Worm (Caenorhabditis elegans) whole organism, midembryonic: ENCODE results near the gene C02H6.3.

Experiments used
- T22C8.4 ChIP-seq: fragments of 200-800 bp; sonication (Bioruptor generic); IDR thresholded peaks from 2 replicates; pipeline ENCODE4 v1.3.6; 2022; ENCODE audit warnings: missing genetic modification characterization, missing compliant biosample characterization
- cog-1 ChIP-seq: sonication (generic microtip); optimal IDR thresholded peaks from 2 replicates; lab custom pipeline; 2016; ENCODE audit warnings: missing genetic modification characterization, missing compliant biosample characterization
- flt-1 ChIP-seq: fragments of 200-800 bp; sonication (Bioruptor generic); IDR thresholded peaks from 2 replicates; pipeline ENCODE4 v1.3.6; 2022; ENCODE audit warnings: missing genetic modification characterization, missing compliant biosample characterization
- klf-2 ChIP-seq: fragments of 200-800 bp; sonication (Bioruptor generic); conservative IDR thresholded peaks from 2 replicates; pipeline ENCODE4 v1.3.6; 2022; ENCODE audit warnings: missing genetic modification reagents, missing genetic modification characterization, missing compliant biosample characterization
- med-1 ChIP-seq: sonication (generic microtip); optimal IDR thresholded peaks from 2 replicates; lab custom pipeline; 2017; ENCODE audit warnings: missing genetic modification characterization, mild to moderate bottlenecking, missing compliant biosample characterization, antibody characterized with exemption, missing genetic modification reagents; ENCODE audit not compliant: insufficient read depth
- ref-1 ChIP-seq: fragments of 200-800 bp; sonication (Bioruptor generic); conservative IDR thresholded peaks from 2 replicates; pipeline ENCODE4 v1.3.6; 2022; ENCODE audit warnings: missing genetic modification reagents, missing genetic modification characterization, missing compliant biosample characterization
- tab-1 ChIP-seq: fragments of 200-800 bp; sonication (Bioruptor generic); IDR thresholded peaks from 2 replicates; pipeline ENCODE4 v1.3.6; 2022; ENCODE audit warnings: missing genetic modification characterization, missing compliant biosample characterization
- ztf-23 ChIP-seq: fragments of 200-800 bp; sonication (Bioruptor generic); IDR thresholded peaks from 2 replicates; pipeline ENCODE4 v1.3.6; 2022; ENCODE audit warnings: missing genetic modification reagents, missing genetic modification characterization, missing compliant biosample characterization
- ztf-29 ChIP-seq: fragments of 200-800 bp; sonication (Bioruptor generic); IDR thresholded peaks from 2 replicates; pipeline ENCODE4 v1.3.6; 2022; ENCODE audit warnings: missing genetic modification reagents, missing genetic modification characterization, missing compliant biosample characterization

The C02H6.3 gene

DNA sequence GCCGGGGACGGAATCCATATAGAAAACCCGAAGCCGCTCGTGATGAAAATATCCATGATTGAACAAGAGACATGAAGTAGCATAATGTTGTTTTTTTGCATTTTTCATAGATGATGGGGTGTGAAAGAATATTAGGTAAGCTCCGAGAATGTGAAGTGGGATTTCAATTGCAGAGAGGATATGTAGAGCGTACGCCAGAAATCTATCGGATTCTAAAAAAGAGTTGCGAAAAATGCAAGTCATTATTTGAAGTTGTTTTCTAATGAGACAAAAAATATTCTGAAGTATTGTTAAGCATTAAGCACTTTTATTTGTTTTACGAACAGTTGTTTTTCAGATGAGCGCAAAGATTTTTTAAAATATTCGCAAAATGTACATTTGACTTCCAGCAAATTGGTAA, 36.7 kb upstream of the C02H6.3 start, which contains the start of gene F18E3.10:
Gene F18E3.10 (minus strand): TSS at position 101 of the 400 bp plus-strand sequence.
- TF ChIP-seq T22C8.4 (GFP tag; lab: Robert Waterston, UW) (no peak), cog-1 (tag; lab: Kevin White, UChicago) (no peak), ztf-29 (no peak), flt-1 (GFP tag; lab: Robert Waterston, UW) (no peak), tab-1 (no peak), ztf-23 (no peak), ref-1 (GFP tag; lab: Robert Waterston, UW) (no peak), klf-2 (GFP tag; lab: Robert Waterston, UW) (no peak), med-1 (GFP tag; lab: Kevin White, UChicago) (no peak)

DNA sequence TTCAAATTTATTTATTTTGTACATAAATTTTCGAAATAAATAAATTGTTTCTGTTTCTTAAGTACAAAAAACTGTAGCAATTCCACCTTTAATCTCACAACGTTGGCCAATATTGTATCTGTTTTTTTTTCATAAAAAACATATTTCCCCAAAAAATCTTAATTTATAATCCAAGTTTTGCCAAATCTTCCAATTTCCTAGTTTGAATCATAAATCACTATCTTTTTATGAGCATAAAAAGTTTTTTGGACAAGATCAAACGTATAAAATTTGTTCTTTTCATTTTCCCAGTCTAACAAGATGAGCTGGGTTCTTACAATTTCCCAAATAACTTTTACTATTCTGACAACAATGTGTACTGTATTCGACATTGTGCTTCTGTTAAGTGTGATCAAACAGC, 32.5 kb upstream of the C02H6.3 start, which contains the start of gene srxa-4:
Gene srxa-4 (plus strand): TSS at position 301 of the 400 bp plus-strand sequence.
- TF ChIP-seq tab-1 (no peak), klf-2 (GFP tag; lab: Robert Waterston, UW) (no peak), med-1 (GFP tag; lab: Kevin White, UChicago) (no peak), ztf-29 (no peak), ref-1 (GFP tag; lab: Robert Waterston, UW) (no peak), T22C8.4 (GFP tag; lab: Robert Waterston, UW) (no peak), ztf-23 (no peak), flt-1 (GFP tag; lab: Robert Waterston, UW) (no peak), cog-1 (tag; lab: Kevin White, UChicago) (no peak)

DNA sequence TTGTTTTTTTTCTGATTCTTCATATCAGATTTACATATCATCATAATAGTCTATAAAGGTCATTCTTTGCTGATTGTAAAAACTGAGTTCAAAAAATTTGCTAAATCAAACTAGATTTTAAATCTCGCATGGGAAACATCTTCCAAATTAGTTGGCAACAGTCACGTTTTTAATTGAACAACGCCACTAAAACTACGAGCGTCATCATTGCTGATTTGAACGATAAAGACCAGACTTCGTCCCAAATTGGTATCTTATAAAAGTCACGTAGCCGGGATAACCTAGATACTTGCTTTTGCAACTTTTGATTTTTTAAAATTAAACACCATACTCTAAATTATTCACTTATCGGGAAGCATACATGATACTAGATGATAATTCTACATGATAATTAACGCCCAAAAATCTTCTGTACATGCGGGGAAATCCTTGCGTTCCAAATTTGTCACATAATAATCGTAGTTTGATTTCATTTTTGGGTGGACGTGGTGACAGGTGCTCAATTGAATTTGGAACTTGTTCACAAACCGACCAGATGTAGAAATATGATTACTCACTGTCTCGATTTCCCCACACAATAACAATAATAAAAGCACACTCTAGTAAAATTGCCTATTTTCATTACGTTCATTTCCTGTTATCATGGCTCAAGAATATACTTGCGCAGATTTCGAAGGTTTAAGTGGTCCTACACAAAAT, 29.5 kb upstream of the C02H6.3 start, which contains the start of gene srw-67:
Gene srw-67 (plus strand): TSS at position 643 of the 699 bp plus-strand sequence.
- TF ChIP-seq klf-2 (GFP tag; lab: Robert Waterston, UW) (no peak), ztf-23 (no peak), ref-1 (GFP tag; lab: Robert Waterston, UW) (no peak), cog-1 (tag; lab: Kevin White, UChicago) (no peak), med-1 (GFP tag; lab: Kevin White, UChicago) (no peak), flt-1 (GFP tag; lab: Robert Waterston, UW) (no peak), ztf-29 (no peak), T22C8.4 (GFP tag; lab: Robert Waterston, UW) (no peak), tab-1 (no peak)

- TF ChIP-seq klf-2 (GFP tag; lab: Robert Waterston, UW) (no peak), ztf-23 (no peak), T22C8.4 (GFP tag; lab: Robert Waterston, UW) (no peak), cog-1 (tag; lab: Kevin White, UChicago) (no peak), ztf-29 (no peak), med-1 (GFP tag; lab: Kevin White, UChicago) (no peak), ref-1 (GFP tag; lab: Robert Waterston, UW) (no peak), flt-1 (GFP tag; lab: Robert Waterston, UW) (no peak), tab-1 (no peak)
Observed at ce11 chrV:7416569-7416968, 28.9 kb upstream of the C02H6.3 start.

DNA sequence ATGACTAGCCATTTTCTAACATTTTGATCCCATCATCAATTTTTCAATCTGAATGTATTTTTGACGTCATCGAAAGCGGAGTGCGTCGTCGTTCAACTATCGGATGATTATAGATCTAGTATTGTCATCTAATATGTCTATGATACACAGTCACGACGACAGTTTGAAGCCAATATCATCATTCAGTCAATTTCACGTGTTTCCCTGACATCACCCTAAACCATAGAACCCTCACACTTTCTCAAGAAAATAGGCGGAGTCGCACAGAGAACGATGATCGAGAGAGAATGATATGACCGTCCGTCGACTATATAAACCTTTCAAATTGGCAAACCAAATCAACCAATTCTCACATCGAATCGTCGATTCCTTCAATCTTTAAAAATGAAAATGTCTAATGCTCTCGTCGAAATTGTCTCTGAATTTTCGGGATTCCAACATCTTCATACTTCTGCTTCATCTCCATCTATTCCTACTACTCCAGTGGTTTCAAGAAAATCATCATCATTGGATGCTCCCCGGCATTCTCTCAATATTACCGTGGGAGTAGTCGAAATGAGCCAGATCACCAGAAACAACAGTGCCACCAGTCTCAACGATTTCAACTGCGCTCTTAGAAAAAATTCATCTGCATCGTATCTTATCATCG, 28.2 kb upstream of the C02H6.3 start, which contains the start of gene F18E3.13:
Gene F18E3.13 (plus strand): TSS at position 385 of the 649 bp plus-strand sequence.
- TF ChIP-seq ztf-23 (no peak), ztf-29 (no peak), T22C8.4 (GFP tag; lab: Robert Waterston, UW) (no peak), ref-1 (GFP tag; lab: Robert Waterston, UW) (no peak), klf-2 (GFP tag; lab: Robert Waterston, UW) (no peak), flt-1 (GFP tag; lab: Robert Waterston, UW) (no peak), cog-1 (tag; lab: Kevin White, UChicago) (no peak)

DNA sequence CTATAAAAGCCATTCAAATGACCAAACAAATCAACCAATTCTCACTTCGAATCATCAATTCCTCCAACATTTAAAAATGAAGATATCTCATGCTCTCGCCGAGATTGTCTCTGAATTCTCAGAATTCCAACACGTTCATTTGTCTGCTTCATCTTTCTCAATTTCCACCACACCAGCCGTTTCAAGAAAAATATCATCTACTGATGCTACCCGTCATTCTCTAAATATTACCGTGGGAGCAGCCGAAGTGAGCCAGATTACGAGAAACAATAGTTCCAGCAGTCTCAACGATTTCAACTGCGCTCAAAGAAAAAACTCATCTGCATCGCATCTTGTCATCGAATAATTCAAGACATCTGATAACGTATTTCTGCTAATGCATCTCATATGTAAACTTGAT, 27.3 kb upstream of the C02H6.3 start, which contains the start of gene F18E3.12:
Gene F18E3.12 (plus strand): TSS at position 77 of the 400 bp plus-strand sequence.
- TF ChIP-seq ref-1 (GFP tag; lab: Robert Waterston, UW): no peak
- TF ChIP-seq med-1 (GFP tag; lab: Kevin White, UChicago): no peak
- no peak for TF ChIP-seq flt-1 (GFP tag; lab: Robert Waterston, UW)
- no peak for TF ChIP-seq ztf-23
- no peak for TF ChIP-seq tab-1
- no peak for TF ChIP-seq cog-1 (tag; lab: Kevin White, UChicago)
- no peak for TF ChIP-seq T22C8.4 (GFP tag; lab: Robert Waterston, UW)
- no peak for TF ChIP-seq klf-2 (GFP tag; lab: Robert Waterston, UW)
- no peak for TF ChIP-seq ztf-29

DNA sequence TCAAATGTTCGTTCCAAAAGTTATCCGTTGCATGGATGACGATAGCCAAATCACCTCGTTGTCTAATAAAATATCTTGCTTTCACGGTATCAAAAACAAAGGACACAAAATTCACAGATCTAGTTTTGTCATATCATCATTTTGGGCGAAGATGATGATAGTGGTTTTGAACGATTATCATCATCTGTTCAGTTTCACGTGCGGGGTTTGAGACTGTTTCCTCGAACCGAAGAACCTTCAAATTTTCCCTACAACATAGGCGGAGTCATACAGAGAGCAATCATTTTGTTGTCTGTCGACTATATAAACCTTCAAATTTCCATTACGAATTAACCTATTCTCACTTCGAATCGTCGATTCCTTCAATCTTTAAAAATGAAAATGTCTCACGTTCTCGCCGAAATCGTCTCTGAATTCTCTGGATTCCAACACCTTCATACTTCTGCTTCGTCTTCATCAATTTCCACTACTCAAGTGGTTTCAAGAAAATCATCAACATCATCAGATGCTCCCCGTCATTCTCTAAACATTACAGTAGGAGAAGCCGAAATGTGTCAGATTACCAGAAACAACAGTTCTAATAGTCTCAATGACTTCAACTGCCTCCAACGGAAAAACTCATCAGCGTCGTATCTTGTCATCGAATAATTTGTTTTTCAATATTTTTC, 25.6 kb upstream of the C02H6.3 start, which contains the start of gene F18E3.11:
Gene F18E3.11 (plus strand): TSS at position 376 of the 668 bp plus-strand sequence.
- TF ChIP-seq tab-1: no peak
- TF ChIP-seq cog-1 (tag; lab: Kevin White, UChicago): no peak
- TF ChIP-seq klf-2 (GFP tag; lab: Robert Waterston, UW): no peak
- no peak for TF ChIP-seq ztf-29
- no peak for TF ChIP-seq flt-1 (GFP tag; lab: Robert Waterston, UW)
- no peak for TF ChIP-seq T22C8.4 (GFP tag; lab: Robert Waterston, UW)
- no peak for TF ChIP-seq ref-1 (GFP tag; lab: Robert Waterston, UW)
- TF ChIP-seq ztf-23: no peak
- TF ChIP-seq med-1 (GFP tag; lab: Kevin White, UChicago): no peak

ce11 chrV:7411695-7412094, 24.0 kb upstream of the C02H6.3 start, which contains the start of gene str-41:
TSS of gene str-41 (plus strand) at chrV:7411995.
- TF ChIP-seq ref-1 (GFP tag; lab: Robert Waterston, UW) (no peak), tab-1 (no peak), ztf-23 (no peak), klf-2 (GFP tag; lab: Robert Waterston, UW) (no peak), T22C8.4 (GFP tag; lab: Robert Waterston, UW) (no peak), flt-1 (GFP tag; lab: Robert Waterston, UW) (no peak), cog-1 (tag; lab: Kevin White, UChicago) (no peak)
